Worm (Caenorhabditis elegans) whole organism, young adult: ENCODE data around the gene tig-3.

Experiments
- F33H1.4 ChIP-seq: fragments of 200-800 bp; sonication (Bioruptor generic); IDR thresholded peaks from 2 replicates; pipeline ENCODE4 v1.3.6; 2022; ENCODE audit warnings: missing genetic modification reagents, missing genetic modification characterization, missing compliant biosample characterization
- ceh-79 ChIP-seq: sonication (generic microtip); optimal IDR thresholded peaks from 2 replicates; lab custom pipeline; 2017; ENCODE audit warnings: mild to moderate bottlenecking, missing genetic modification characterization, missing compliant biosample characterization
- dpff-1 ChIP-seq: sonication (generic microtip); optimal IDR thresholded peaks from 2 replicates; lab custom pipeline; 2017; ENCODE audit warnings: mild to moderate bottlenecking, missing genetic modification characterization, missing compliant biosample characterization
- dpl-1 ChIP-seq: fragments of 150-350 bp; optimal IDR thresholded peaks from 2 replicates; lab custom pipeline; 2014; ENCODE audit warnings: missing biosample characterization, missing genetic modification reagents, missing genetic modification characterization
- egl-18 ChIP-seq: fragments of 200-800 bp; sonication (Bioruptor generic); IDR thresholded peaks from 2 replicates; pipeline ENCODE4 v1.3.6; 2022; ENCODE audit warnings: missing genetic modification reagents, missing genetic modification characterization, missing compliant biosample characterization
- let-607 ChIP-seq, 2 experiments: fragments of 200-800 bp in 1 of 2; sonication (Bioruptor generic) in 1 of 2; sonication (generic microtip) in 1 of 2; optimal IDR thresholded peaks; 2 replicates each; lab custom pipeline; 2016 to 2018; ENCODE audit warnings: mild to moderate bottlenecking in 2 of 2, missing compliant biosample characterization in 2 of 2, missing genetic modification characterization in 2 of 2, moderate library complexity in 2 of 2, missing genotype in 1 of 2
- nhr-90 ChIP-seq: sonication (generic microtip); optimal IDR thresholded peaks from 2 replicates; lab custom pipeline; 2016; ENCODE audit warnings: missing genotype, mild to moderate bottlenecking, missing genetic modification characterization, missing compliant biosample characterization
- snpc-4 ChIP-seq, 5 experiments: fragments of 150-350 bp in 1 of 5; sonication (generic microtip) in 4 of 5; optimal IDR thresholded peaks; 2 replicates each; lab custom pipeline; 2014 to 2018; ENCODE audit warnings: missing genetic modification characterization in 5 of 5, missing biosample characterization in 3 of 5, antibody characterized with exemption in 2 of 5, mild to moderate bottlenecking in 2 of 5, missing compliant biosample characterization in 2 of 5, missing genotype in 2 of 5, moderate library complexity in 2 of 5, missing genetic modification reagents in 1 of 5
- tlf-1 ChIP-seq: fragments of 200-800 bp; sonication (Bioruptor generic); optimal IDR thresholded peaks from 2 replicates; lab custom pipeline; 2018; ENCODE audit warnings: mild to moderate bottlenecking, missing genetic modification characterization, missing compliant biosample characterization
- ztf-3 ChIP-seq: fragments of 200-800 bp; sonication (Bioruptor generic); optimal IDR thresholded peaks from 2 replicates; lab custom pipeline; 2018; ENCODE audit warnings: mild to moderate bottlenecking, missing genetic modification characterization, missing compliant biosample characterization

ce11 chrII:15229785-15230393 lies 21.7 kb downstream of the tig-3 start, which contains the start of gene spsb-2:
- TF ChIP-seq let-607 (tag; optimal IDR thresholded peaks at IDR 0.05; lab: Kevin White, UChicago) = no peak
- TF ChIP-seq snpc-4 (GFP tag; optimal IDR thresholded peaks at IDR 0.05; lab: Kevin White, UChicago) = no peak
- no peak for TF ChIP-seq snpc-4 (tag; optimal IDR thresholded peaks at IDR 0.05; lab: Kevin White, UChicago)
- no peak for TF ChIP-seq ztf-3 (GFP tag; lab: Kevin White, UChicago)
- no peak for TF ChIP-seq dpl-1
- no peak for TF ChIP-seq ceh-79 (tag; lab: Kevin White, UChicago)
- peak; percentile 25; the same call in 1 of the 2 replicates for TF ChIP-seq F33H1.4
- TF ChIP-seq egl-18 (GFP tag; lab: Robert Waterston, UW) = no peak
- no peak for TF ChIP-seq dpff-1
- no peak for TF ChIP-seq tlf-1
- no peak for TF ChIP-seq nhr-90 (tag; lab: Kevin White, UChicago)
